Fruit fly (Drosophila melanogaster): Measurements from ENCODE around the gene Ndf.

Ndf gene

DNA sequence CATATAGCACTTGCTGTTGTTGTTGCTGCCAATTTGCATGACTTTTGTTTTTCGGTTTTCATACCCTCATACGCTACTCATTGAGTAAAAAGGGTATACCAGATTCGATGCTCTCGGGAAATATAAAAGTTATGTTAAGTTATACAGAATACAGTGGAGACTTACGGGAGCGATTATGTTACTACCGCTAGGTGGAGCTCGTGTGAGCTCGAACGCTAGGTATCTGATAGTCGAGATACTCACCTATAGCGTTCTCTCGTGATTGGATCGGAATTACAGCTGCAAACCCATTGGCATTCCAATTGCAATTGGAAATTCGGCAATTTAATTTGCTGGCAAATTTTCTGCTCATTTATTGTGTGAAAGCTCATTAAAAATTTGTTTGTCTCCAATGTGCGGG lies 29.8 kb downstream of the Ndf start (continued):
- TF ChIP-seq run (tag; optimal IDR thresholded peaks at IDR 0.05) (no peak), nerfin-2 (GFP tag; IDR thresholded peaks at IDR 0.05; ENCODE audit: partially characterized antibody) (peak; percentile 95), CG6791 (GFP tag; IDR thresholded peaks at IDR 0.05; ENCODE audit: partially characterized antibody) (peak; percentile 78), dati (GFP tag; IDR thresholded peaks at IDR 0.05) (no peak), jumu (GFP tag; optimal IDR thresholded peaks at IDR 0.05) (no peak), CG6689 (GFP tag; IDR thresholded peaks at IDR 0.05) (no peak), Drgx (GFP tag; IDR thresholded peaks at IDR 0.05) (peak; percentile 55; the same call in 1 of the 2 replicates), phol (tag; optimal IDR thresholded peaks at IDR 0.05) (no peak), B-H2 (GFP tag; optimal IDR thresholded peaks at IDR 0.05) (no peak), CG14860 (GFP tag; IDR thresholded peaks at IDR 0.05; ENCODE audit: partially characterized antibody) (peak; percentile 84), CG12942 (GFP tag; optimal IDR thresholded peaks at IDR 0.05) (no peak), jing (GFP tag; optimal IDR thresholded peaks at IDR 0.05) (no peak), CG10274 (GFP tag; optimal IDR thresholded peaks at IDR 0.05) (no peak), hb (GFP tag; IDR thresholded peaks at IDR 0.05; ENCODE audit: partially characterized antibody) (peak; percentile 81), CG7963 (GFP tag; IDR thresholded peaks at IDR 0.05; ENCODE audit: partially characterized antibody) (peak; percentile 89), shn (GFP tag; optimal IDR thresholded peaks at IDR 0.05) (no peak), CG13296 (GFP tag; optimal IDR thresholded peaks at IDR 0.05) (no peak), nom (GFP tag; optimal IDR thresholded peaks at IDR 0.05) (no peak), ato (GFP tag; IDR thresholded peaks at IDR 0.05; ENCODE audit: partially characterized antibody) (peak; percentile 81), CG7839 (tag; optimal IDR thresholded peaks at IDR 0.05) (no peak), CG1647 (GFP tag; optimal IDR thresholded peaks at IDR 0.05) (no peak), CG6272 (GFP tag; IDR thresholded peaks at IDR 0.05) (no peak), tna (GFP tag; IDR thresholded peaks at IDR 0.05; ENCODE audit: partially characterized antibody) (peak; percentile 95), Poxn (GFP tag; IDR thresholded peaks at IDR 0.05) (no peak), CG17328 (GFP tag; IDR thresholded peaks at IDR 0.05) (no peak), bbx (GFP tag; IDR thresholded peaks at IDR 0.05; ENCODE audit: partially characterized antibody) (peak; percentile 75), CG5180 (GFP tag; optimal IDR thresholded peaks at IDR 0.05) (no peak), amos (GFP tag; IDR thresholded peaks at IDR 0.05; ENCODE audit: partially characterized antibody) (0 out of 2 replicates have a peak, but pooled peaks have one; percentile 20)

- TF ChIP-seq Sox102F (GFP tag; optimal IDR thresholded peaks at IDR 0.05): peak; percentile 12
- no peak for TF ChIP-seq usp (GFP tag; optimal IDR thresholded peaks at IDR 0.05)
- peak; percentile 14 for TF ChIP-seq Ets65A (GFP tag)
- 0 out of 4 replicates have a peak, but pooled peaks have one; percentile 60 for TF ChIP-seq chinmo (GFP tag; IDR thresholded peaks at IDR 0.05; ENCODE audit: partially characterized antibody)
- TF ChIP-seq CG33557 (GFP tag; optimal IDR thresholded peaks at IDR 0.05): no peak
- TF ChIP-seq Hr51 (GFP tag; optimal IDR thresholded peaks at IDR 0.05): peak in 1 of 2 experiments; percentile 33
- no peak for TF ChIP-seq salm (tag; optimal IDR thresholded peaks at IDR 0.05)
- TF ChIP-seq Blimp-1 (GFP tag; optimal IDR thresholded peaks at IDR 0.05): peak; percentile 51
- peak; percentile 39 for TF ChIP-seq Drgx (GFP tag; IDR thresholded peaks at IDR 0.05)
- no peak for TF ChIP-seq tap (tag; optimal IDR thresholded peaks at IDR 0.05)
These were observed 32.2 kb downstream of the Ndf start for dm6 chr2L:10035786-10036364.

DNA sequence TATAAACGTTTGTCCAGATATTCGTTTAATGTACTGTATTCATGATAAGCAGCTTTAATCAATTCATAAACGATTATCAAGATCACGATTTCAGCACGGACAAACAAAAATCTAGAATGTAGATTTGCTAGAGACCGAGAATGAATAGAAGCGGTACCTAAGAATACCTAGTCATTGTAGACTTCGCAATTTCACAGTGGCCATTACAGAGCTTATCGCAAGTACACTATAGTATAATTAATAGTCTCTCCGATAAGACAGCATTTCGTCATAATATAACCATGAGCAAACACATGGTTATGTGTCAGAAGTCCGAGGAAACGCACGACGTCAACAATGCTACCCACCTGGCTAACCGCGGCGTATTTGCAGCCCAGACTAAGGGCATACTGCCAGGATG lies 45.6 kb downstream of the Ndf start, which contains the start of gene CG33301:
CG33301 (plus strand) TSS at position 301 of the 400 bp plus-strand sequence.
- no peak for TF ChIP-seq ato (GFP tag; IDR thresholded peaks at IDR 0.05; ENCODE audit: partially characterized antibody)
- TF ChIP-seq exex (tag; optimal IDR thresholded peaks at IDR 0.05): peak; percentile 33
- TF ChIP-seq bowl (GFP tag; IDR thresholded peaks at IDR 0.05): no peak
